ENCODE assay signal across 1 worm cellular context in genomic region chrV:1263939-1264823, ce11.
TF ChIP-seq lines count a peak whose summit lies in the region.

Gene rab-1, minus strand, starts transcription at chrV:1263989.
Gene C39F7.5, plus strand, starts transcription at chrV:1264773.

TF ChIP-seq in whole organism, L1 larva, 84 proteins besides CTCF, POLR2A, EP300 and RAD21 (continued from another document):
- TF ChIP-seq nhr-84 (tag; optimal IDR thresholded peaks at IDR 0.05; lab: Kevin White, UChicago) (no peak), C34B4.2 (tag; optimal IDR thresholded peaks at IDR 0.05; lab: Kevin White, UChicago) (no peak), C16A3.4 (tag; optimal IDR thresholded peaks at IDR 0.05; lab: Kevin White, UChicago) (peak; percentile 57), nhr-76 (tag; optimal IDR thresholded peaks at IDR 0.05; lab: Kevin White, UChicago) (no peak), lin-13 (GFP tag; optimal IDR thresholded peaks at IDR 0.05; lab: Kevin White, UChicago) (peak; percentile 23), zag-1 (tag; optimal IDR thresholded peaks at IDR 0.05; lab: Kevin White, UChicago) (no peak), dpl-1 (GFP tag; optimal IDR thresholded peaks at IDR 0.05; lab: Kevin White, UChicago) (peak; percentile 36 to 71 (median 55)), mab-9 (GFP tag; IDR thresholded peaks at IDR 0.05; lab: Robert Waterston, UW) (no peak), tlp-1 (tag; optimal IDR thresholded peaks at IDR 0.05; lab: Kevin White, UChicago) (no peak), fkh-10 (GFP tag; optimal IDR thresholded peaks at IDR 0.05; lab: Kevin White, UChicago) (no peak), unc-30 (tag; optimal IDR thresholded peaks at IDR 0.05; lab: Kevin White, UChicago) (no peak), lir-3 (tag; optimal IDR thresholded peaks at IDR 0.05; lab: Kevin White, UChicago; ENCODE audit: poor library complexity) (peak; percentile 5), pax-3 (tag; optimal IDR thresholded peaks at IDR 0.05; lab: Kevin White, UChicago) (no peak), lin-35 (GFP tag; optimal IDR thresholded peaks at IDR 0.05; lab: Kevin White, UChicago) (peak; percentile 65 to 71), xbp-1 (tag; optimal IDR thresholded peaks at IDR 0.05; lab: Kevin White, UChicago) (peak; percentile 55), snu-23 (GFP tag; optimal IDR thresholded peaks at IDR 0.05; lab: Kevin White, UChicago) (peak; percentile 63), sox-4 (tag; optimal IDR thresholded peaks at IDR 0.05; lab: Kevin White, UChicago) (no peak), fkh-4 (tag; optimal IDR thresholded peaks at IDR 0.05; lab: Kevin White, UChicago; ENCODE audit: borderline replicate concordance) (no peak), tbx-2 (tag; optimal IDR thresholded peaks at IDR 0.05; lab: Kevin White, UChicago) (peak; percentile 31), mep-1 (tag; optimal IDR thresholded peaks at IDR 0.05; lab: Kevin White, UChicago) (peak; percentile 73), nhr-47 (tag; optimal IDR thresholded peaks at IDR 0.05; lab: Kevin White, UChicago) (peak; percentile 46), sptf-1 (tag; optimal IDR thresholded peaks at IDR 0.05; lab: Kevin White, UChicago) (no peak), dsc-1 (tag; optimal IDR thresholded peaks at IDR 0.05; lab: Kevin White, UChicago) (peak; percentile 27), rnt-1 (tag; optimal IDR thresholded peaks at IDR 0.05; lab: Kevin White, UChicago) (peak; percentile 47), nhr-19 (GFP tag; conservative IDR thresholded peaks at IDR 0.05; lab: Robert Waterston, UW) (peak; percentile 43), skn-1 (tag; optimal IDR thresholded peaks at IDR 0.05; lab: Kevin White, UChicago) (peak; percentile 52), unc-62 (GFP tag; optimal IDR thresholded peaks at IDR 0.05; lab: Kevin White, UChicago) (no peak), blmp-1 (tag; optimal IDR thresholded peaks at IDR 0.05; lab: Kevin White, UChicago) (peak; percentile 51), aly-2 (tag; optimal IDR thresholded peaks at IDR 0.05; lab: Kevin White, UChicago) (no peak), fkh-8 (tag; optimal IDR thresholded peaks at IDR 0.05; lab: Kevin White, UChicago) (peak; percentile 77), ama-1 (optimal IDR thresholded peaks at IDR 0.05; lab: Kevin White, UChicago) (no peak)
